Worm (Caenorhabditis elegans) whole organism, L3 larva: ENCODE measurements around the gene msrp-3.

ENCODE experiments used
- ZK546.5 ChIP-seq: sonication (generic microtip); optimal IDR thresholded peaks from 2 replicates; lab custom pipeline; 2017; ENCODE audit warnings: missing biosample characterization, missing genetic modification characterization
- aly-2 ChIP-seq: fragments of 150-350 bp; optimal IDR thresholded peaks from 2 replicates; lab custom pipeline; 2014; ENCODE audit warnings: missing biosample characterization, missing genetic modification characterization
- ama-1 ChIP-seq: fragments of 150-350 bp; optimal IDR thresholded peaks from 2 replicates; lab custom pipeline; 2018
- ceh-28 ChIP-seq: fragments of 150-350 bp; optimal IDR thresholded peaks from 2 replicates; lab custom pipeline; 2014; ENCODE audit warnings: missing biosample characterization, missing genetic modification reagents, missing genetic modification characterization
- ceh-9 ChIP-seq: sonication (generic microtip); optimal IDR thresholded peaks from 2 replicates; lab custom pipeline; 2018; ENCODE audit warnings: missing biosample characterization, missing genetic modification characterization
- daf-12 ChIP-seq: fragments of 150-350 bp; optimal IDR thresholded peaks from 2 replicates; lab custom pipeline; 2014; ENCODE audit warnings: missing biosample characterization, missing genetic modification reagents, missing genetic modification characterization
- elt-1 ChIP-seq: fragments of 150-350 bp; optimal IDR thresholded peaks from 2 replicates; lab custom pipeline; 2014; ENCODE audit warnings: missing biosample characterization, missing genetic modification characterization
- elt-3 ChIP-seq, 3 experiments: fragments of 150-350 bp in 1 of 3; sonication (generic microtip) in 2 of 3; optimal IDR thresholded peaks; 2 replicates in 2 of 3; 4 replicates in 1 of 3; lab custom pipeline; 2014 to 2017; ENCODE audit warnings: missing biosample characterization in 3 of 3, missing genetic modification characterization in 3 of 3
- eor-1 ChIP-seq, 2 experiments: fragments of 150-350 bp; optimal IDR thresholded peaks; 2 replicates each; lab custom pipeline; 2014 to 2018; ENCODE audit warnings: missing biosample characterization in 2 of 2, missing genetic modification characterization in 2 of 2
- fkh-10 ChIP-seq: sonication (generic microtip); optimal IDR thresholded peaks from 2 replicates; lab custom pipeline; 2017; ENCODE audit warnings: missing biosample characterization, missing genetic modification reagents, missing genetic modification characterization
- fkh-2 ChIP-seq: fragments of 150-350 bp; optimal IDR thresholded peaks from 2 replicates; lab custom pipeline; 2014; ENCODE audit warnings: missing biosample characterization, missing genetic modification reagents, missing genetic modification characterization
- hmg-11 ChIP-seq: sonication (generic microtip); optimal IDR thresholded peaks from 2 replicates; lab custom pipeline; 2016; ENCODE audit warnings: missing genetic modification characterization, missing compliant biosample characterization
- jun-1 ChIP-seq: fragments of 150-350 bp; optimal IDR thresholded peaks from 2 replicates; lab custom pipeline; 2014; ENCODE audit warnings: missing biosample characterization, missing genetic modification reagents, missing genetic modification characterization
- lin-39 ChIP-seq: fragments of 150-350 bp; optimal IDR thresholded peaks from 2 replicates; lab custom pipeline; 2018; ENCODE audit warnings: missing biosample characterization, missing genetic modification reagents, missing genetic modification characterization
- lsy-12 ChIP-seq: sonication (generic microtip); optimal IDR thresholded peaks from 2 replicates; lab custom pipeline; 2016; ENCODE audit warnings: mild to moderate bottlenecking, missing genetic modification characterization, missing compliant biosample characterization
- mdl-1 ChIP-seq: fragments of 150-350 bp; optimal IDR thresholded peaks from 2 replicates; lab custom pipeline; 2014; ENCODE audit warnings: missing biosample characterization, missing genetic modification characterization
- mml-1 ChIP-seq: fragments of 150-350 bp; sonication (generic microtip); optimal IDR thresholded peaks from 3 replicates; lab custom pipeline; 2014; ENCODE audit warnings: missing biosample characterization, missing genetic modification characterization
- nfya-1 ChIP-seq: sonication (generic microtip); optimal IDR thresholded peaks from 2 replicates; lab custom pipeline; 2017; ENCODE audit warnings: missing genetic modification characterization, mild to moderate bottlenecking, missing compliant biosample characterization, antibody characterized with exemption, moderate library complexity; ENCODE audit not compliant: insufficient read depth
- nhr-11 ChIP-seq: fragments of 150-350 bp; optimal IDR thresholded peaks from 2 replicates; lab custom pipeline; 2014; ENCODE audit warnings: missing biosample characterization, missing genetic modification characterization
- nhr-12 ChIP-seq: fragments of 150-350 bp; optimal IDR thresholded peaks from 2 replicates; lab custom pipeline; 2014; ENCODE audit warnings: missing biosample characterization, missing genetic modification characterization
- nhr-23 ChIP-seq: fragments of 150-350 bp; optimal IDR thresholded peaks from 2 replicates; lab custom pipeline; 2014; ENCODE audit warnings: missing biosample characterization, missing genetic modification reagents, missing genetic modification characterization
- nhr-25 ChIP-seq: sonication (generic microtip); optimal IDR thresholded peaks from 2 replicates; lab custom pipeline; 2017; ENCODE audit warnings: missing biosample characterization, missing genetic modification characterization
- nhr-28 ChIP-seq: fragments of 150-350 bp; optimal IDR thresholded peaks from 2 replicates; lab custom pipeline; 2014; ENCODE audit warnings: missing biosample characterization, missing genetic modification characterization
- nhr-43 ChIP-seq: sonication (generic microtip); optimal IDR thresholded peaks from 2 replicates; lab custom pipeline; 2016; ENCODE audit warnings: mild to moderate bottlenecking, missing genetic modification characterization, missing compliant biosample characterization; ENCODE audit not compliant: poor library complexity, severe bottlenecking
- nhr-67 ChIP-seq: fragments of 150-350 bp; optimal IDR thresholded peaks from 2 replicates; lab custom pipeline; 2014; ENCODE audit warnings: missing biosample characterization, missing genetic modification characterization
- nhr-76 ChIP-seq: fragments of 150-350 bp; sonication (generic microtip); optimal IDR thresholded peaks from 5 replicates; lab custom pipeline; 2014; ENCODE audit warnings: missing biosample characterization, missing genetic modification characterization
- pha-4 ChIP-seq: fragments of 150-350 bp; optimal IDR thresholded peaks from 2 replicates; lab custom pipeline; 2014; ENCODE audit warnings: missing biosample characterization, missing genetic modification reagents, missing genetic modification characterization
- pqm-1 ChIP-seq: fragments of 150-350 bp; optimal IDR thresholded peaks from 2 replicates; lab custom pipeline; 2017; ENCODE audit warnings: missing biosample characterization, missing genetic modification characterization, inconsistent platforms
- sea-2 ChIP-seq: fragments of 150-350 bp; sonication (generic microtip); optimal IDR thresholded peaks from 4 replicates; lab custom pipeline; 2014; ENCODE audit warnings: missing biosample characterization, missing genetic modification reagents, missing genetic modification characterization
- skn-1 ChIP-seq: fragments of 150-350 bp; optimal IDR thresholded peaks from 2 replicates; lab custom pipeline; 2014; ENCODE audit warnings: missing biosample characterization, missing genetic modification characterization
- snpc-4 ChIP-seq: fragments of 150-350 bp; optimal IDR thresholded peaks from 2 replicates; lab custom pipeline; 2014; ENCODE audit warnings: missing biosample characterization, missing genetic modification characterization
- tbx-2 ChIP-seq: sonication (generic microtip); optimal IDR thresholded peaks from 2 replicates; lab custom pipeline; 2016; ENCODE audit warnings: mild to moderate bottlenecking, missing genetic modification characterization, missing compliant biosample characterization
- unc-39 ChIP-seq: sonication (generic microtip); optimal IDR thresholded peaks from 4 replicates; lab custom pipeline; 2017; ENCODE audit warnings: missing biosample characterization, missing genetic modification characterization
- unc-62 ChIP-seq: fragments of 150-350 bp; sonication (generic microtip); optimal IDR thresholded peaks from 4 replicates; lab custom pipeline; 2014; ENCODE audit warnings: missing biosample characterization, missing genetic modification reagents, missing genetic modification characterization
- ztf-11 ChIP-seq: fragments of 150-350 bp; optimal IDR thresholded peaks from 2 replicates; lab custom pipeline; 2014; ENCODE audit warnings: missing biosample characterization, missing genetic modification characterization
- ztf-4 ChIP-seq: fragments of 150-350 bp; optimal IDR thresholded peaks from 2 replicates; lab custom pipeline; 2014; ENCODE audit warnings: missing biosample characterization, missing genetic modification characterization

The msrp-3 gene

ce11 chrII:786938-787337 lies 27.7 kb downstream of the msrp-3 start, which contains the start of gene F46F5.16:
F46F5.16 (plus strand) TSS chrII:787238.
- no peak for TF ChIP-seq sea-2 (GFP tag; lab: Kevin White, UChicago)
- TF ChIP-seq unc-62 (GFP tag; lab: Kevin White, UChicago): no peak
- no peak for TF ChIP-seq ztf-11 (tag; lab: Kevin White, UChicago)
- TF ChIP-seq tbx-2 (tag; lab: Kevin White, UChicago): no peak
- no peak for TF ChIP-seq fkh-2 (tag; lab: Kevin White, UChicago)
- no peak for TF ChIP-seq nhr-43 (tag; lab: Kevin White, UChicago)
- no peak for TF ChIP-seq elt-1 (tag; lab: Kevin White, UChicago)
- no peak for TF ChIP-seq eor-1 (tag; optimal IDR thresholded peaks at IDR 0.05; lab: Kevin White, UChicago)
- TF ChIP-seq lin-39 (tag; lab: Kevin White, UChicago): no peak
- no peak for TF ChIP-seq daf-12
- TF ChIP-seq fkh-10 (GFP tag; lab: Kevin White, UChicago): no peak
- TF ChIP-seq pqm-1 (tag; lab: Kevin White, UChicago): no peak

ce11 chrII:783532-783931 lies 31.1 kb downstream of the msrp-3 start, which contains the start of gene Y39F10A.6:
Y39F10A.6 (minus strand) TSS chrII:783632.
- no peak for TF ChIP-seq unc-39 (tag; lab: Kevin White, UChicago)
- TF ChIP-seq ceh-28: no peak
- no peak for TF ChIP-seq daf-12
- TF ChIP-seq skn-1 (tag; lab: Kevin White, UChicago): no peak
- no peak for TF ChIP-seq mml-1 (tag; lab: Kevin White, UChicago)
- no peak for TF ChIP-seq eor-1 (tag; optimal IDR thresholded peaks at IDR 0.05; lab: Kevin White, UChicago)
- TF ChIP-seq mdl-1: no peak
- no peak for TF ChIP-seq nhr-12 (tag; lab: Kevin White, UChicago)
- no peak for TF ChIP-seq lsy-12 (tag; lab: Kevin White, UChicago)
- no peak for TF ChIP-seq aly-2
- no peak for TF ChIP-seq nhr-25 (tag; lab: Kevin White, UChicago)
- no peak for TF ChIP-seq ZK546.5
- TF ChIP-seq snpc-4 (tag; lab: Kevin White, UChicago): no peak
- TF ChIP-seq fkh-10 (GFP tag; lab: Kevin White, UChicago): no peak
- no peak for TF ChIP-seq fkh-2 (tag; lab: Kevin White, UChicago)
- TF ChIP-seq ztf-11 (tag; lab: Kevin White, UChicago): no peak
- no peak for TF ChIP-seq nhr-11 (tag; lab: Kevin White, UChicago)
- no peak for TF ChIP-seq pha-4 (tag; lab: Kevin White, UChicago)
- no peak for TF ChIP-seq jun-1 (tag; lab: Kevin White, UChicago)
- no peak for TF ChIP-seq nhr-43 (tag; lab: Kevin White, UChicago)
- TF ChIP-seq, all 47 proteins: peak for 0

ce11 chrII:782903-783302 lies 31.7 kb downstream of the msrp-3 start, which contains the start of gene Y39F10A.3:
Y39F10A.3 (minus strand) TSS chrII:783003.
- TF ChIP-seq ZK546.5: no peak
- no peak for TF ChIP-seq lsy-12 (tag; lab: Kevin White, UChicago)
- TF ChIP-seq nhr-76: no peak
- no peak for TF ChIP-seq tbx-2 (tag; lab: Kevin White, UChicago)
- no peak for TF ChIP-seq nhr-28 (tag; lab: Kevin White, UChicago)
- TF ChIP-seq ztf-4 (tag; lab: Kevin White, UChicago): no peak
- no peak for TF ChIP-seq nhr-67 (tag; lab: Kevin White, UChicago)
- no peak for TF ChIP-seq sea-2 (GFP tag; lab: Kevin White, UChicago)
- no peak for TF ChIP-seq ama-1
- TF ChIP-seq fkh-2 (tag; lab: Kevin White, UChicago): no peak

ce11 chrII:775033-775432 lies 39.6 kb downstream of the msrp-3 start, which contains the start of gene Y39F10A.1:
Y39F10A.1 (plus strand) TSS chrII:775333.
- TF ChIP-seq nhr-43 (tag; lab: Kevin White, UChicago) (no peak), nhr-67 (tag; lab: Kevin White, UChicago) (no peak), skn-1 (tag; lab: Kevin White, UChicago) (no peak), pqm-1 (tag; lab: Kevin White, UChicago) (no peak), ztf-11 (tag; lab: Kevin White, UChicago) (no peak), daf-12 (no peak), ZK546.5 (no peak), elt-3 (tag; optimal IDR thresholded peaks at IDR 0.05; lab: Kevin White, UChicago) (no peak), nhr-23 (tag; lab: Kevin White, UChicago) (no peak), jun-1 (tag; lab: Kevin White, UChicago) (no peak), unc-62 (GFP tag; lab: Kevin White, UChicago) (no peak), lsy-12 (tag; lab: Kevin White, UChicago) (no peak), nfya-1 (tag; lab: Kevin White, UChicago) (no peak), hmg-11 (tag; lab: Kevin White, UChicago) (no peak), mdl-1 (no peak), ceh-9 (tag; lab: Kevin White, UChicago) (no peak), ceh-28 (no peak), fkh-10 (GFP tag; lab: Kevin White, UChicago) (no peak), nhr-12 (tag; lab: Kevin White, UChicago) (no peak)
